Worm (Caenorhabditis elegans) whole organism, young adult: ENCODE measurements around the gene ciao-2B.
"Not testable (repeated sequence)": the region's sequence is repeated elsewhere in the genome, so short reads cannot be mapped to it uniquely, and the experiment has no call there.

ENCODE experiments used
- F23B12.7 ChIP-seq: sonication (generic microtip); optimal IDR thresholded peaks from 2 replicates; lab custom pipeline; 2017; ENCODE audit warnings: missing genetic modification characterization, mild to moderate bottlenecking, missing compliant biosample characterization, antibody characterized with exemption, moderate library complexity; ENCODE audit not compliant: insufficient read depth
- F49E8.2 ChIP-seq: sonication (generic microtip); optimal IDR thresholded peaks from 3 replicates; lab custom pipeline; 2017; ENCODE audit warnings: missing genetic modification characterization, mild to moderate bottlenecking, missing compliant biosample characterization, antibody characterized with exemption, moderate library complexity; ENCODE audit not compliant: insufficient read depth
- F55B11.4 ChIP-seq: sonication (generic microtip); optimal IDR thresholded peaks from 2 replicates; lab custom pipeline; 2016; ENCODE audit warnings: missing compliant biosample characterization, missing genetic modification characterization, borderline replicate concordance; ENCODE audit not compliant: insufficient read depth
- F57A8.1 ChIP-seq: fragments of 200-800 bp; sonication (Bioruptor generic); optimal IDR thresholded peaks from 2 replicates; lab custom pipeline; 2018; ENCODE audit warnings: mild to moderate bottlenecking, missing genetic modification characterization, moderate library complexity, missing compliant biosample characterization
- F57C9.4 ChIP-seq: sonication (generic microtip); optimal IDR thresholded peaks from 2 replicates; lab custom pipeline; 2017; ENCODE audit warnings: mild to moderate bottlenecking, missing genetic modification characterization, missing compliant biosample characterization
- Y56A3A.18 ChIP-seq: fragments of 200-800 bp; sonication (Bioruptor generic); IDR thresholded peaks from 2 replicates; pipeline ENCODE4 v1.3.6; 2022; ENCODE audit warnings: missing genetic modification reagents, missing genetic modification characterization, missing compliant biosample characterization
- ama-1 ChIP-seq, 3 experiments: fragments of 150-350 bp in 1 of 3; sonication (generic microtip) in 2 of 3; optimal IDR thresholded peaks; 2 replicates each; lab custom pipeline; 2014 to 2018; ENCODE audit warnings: missing biosample characterization in 2 of 3, missing genetic modification characterization in 2 of 3, missing genetic modification reagents in 2 of 3
- aptf-2 ChIP-seq: fragments of 200-800 bp; sonication (Bioruptor generic); conservative IDR thresholded peaks from 2 replicates; pipeline ENCODE4 v1.3.6; 2022; ENCODE audit warnings: missing genetic modification reagents, missing genetic modification characterization, missing compliant biosample characterization
- aptf-3 ChIP-seq: fragments of 200-800 bp; sonication (Bioruptor generic); IDR thresholded peaks from 2 replicates; pipeline ENCODE4 v1.3.6; 2022; ENCODE audit warnings: missing genetic modification characterization, missing compliant biosample characterization
- attf-3 ChIP-seq: fragments of 200-800 bp; sonication (Bioruptor generic); conservative IDR thresholded peaks from 2 replicates; pipeline ENCODE4 v1.3.6; 2022; ENCODE audit warnings: missing genetic modification reagents, missing genetic modification characterization, missing compliant biosample characterization
- attf-5 ChIP-seq: fragments of 200-800 bp; sonication (Bioruptor generic); optimal IDR thresholded peaks from 2 replicates; lab custom pipeline; 2018; ENCODE audit warnings: mild to moderate bottlenecking, missing genetic modification characterization, missing compliant biosample characterization
- attf-6 ChIP-seq: fragments of 200-800 bp; sonication (Bioruptor generic); IDR thresholded peaks from 2 replicates; pipeline ENCODE4 v1.3.6; 2022; ENCODE audit warnings: missing genetic modification reagents, missing genetic modification characterization, missing compliant biosample characterization
- cebp-1 ChIP-seq, 2 experiments: fragments of 200-800 bp in 1 of 2; sonication (Bioruptor generic) in 1 of 2; sonication (generic microtip) in 1 of 2; IDR thresholded peaks in 1 of 2; optimal IDR thresholded peaks in 1 of 2; 2 replicates each; pipeline versions ENCODE4 v1.3.6 to Lab custom; 2017 to 2022; ENCODE audit warnings: missing compliant biosample characterization in 2 of 2, missing genetic modification characterization in 2 of 2, mild to moderate bottlenecking in 1 of 2, missing genetic modification reagents in 1 of 2, moderate library complexity in 1 of 2
- ceh-40 ChIP-seq: fragments of 200-800 bp; sonication (Bioruptor generic); IDR thresholded peaks from 2 replicates; pipeline ENCODE4 v1.3.6; 2022; ENCODE audit warnings: missing genetic modification characterization, missing compliant biosample characterization
- dox-1 ChIP-seq: fragments of 200-800 bp; sonication (Bioruptor generic); IDR thresholded peaks from 2 replicates; pipeline ENCODE4 v1.3.6; 2022; ENCODE audit warnings: missing genetic modification reagents, missing genetic modification characterization, missing compliant biosample characterization
- egrh-3 ChIP-seq: fragments of 200-800 bp; sonication (Bioruptor generic); IDR thresholded peaks from 2 replicates; pipeline ENCODE4 v1.3.6; 2022; ENCODE audit warnings: missing genetic modification reagents, missing genetic modification characterization, missing compliant biosample characterization
- gei-17 ChIP-seq: fragments of 200-800 bp; sonication (Bioruptor generic); optimal IDR thresholded peaks from 2 replicates; lab custom pipeline; 2018; ENCODE audit warnings: mild to moderate bottlenecking, missing genetic modification characterization, missing compliant biosample characterization
- hlh-12 ChIP-seq: sonication (generic microtip); optimal IDR thresholded peaks from 2 replicates; lab custom pipeline; 2016; ENCODE audit warnings: missing genetic modification characterization, missing compliant biosample characterization
- hmg-1.2 ChIP-seq: fragments of 200-800 bp; sonication (Bioruptor generic); IDR thresholded peaks from 2 replicates; pipeline ENCODE4 v1.3.6; 2022; ENCODE audit warnings: missing genetic modification reagents, missing genetic modification characterization, missing compliant biosample characterization
- hrde-1 ChIP-seq: sonication (generic microtip); optimal IDR thresholded peaks from 2 replicates; lab custom pipeline; 2016; ENCODE audit warnings: missing genetic modification characterization, mild to moderate bottlenecking, missing compliant biosample characterization, moderate library complexity, missing genotype, missing genetic modification reagents, borderline replicate concordance
- let-526 ChIP-seq: fragments of 200-800 bp; sonication (Bioruptor generic); IDR thresholded peaks from 2 replicates; pipeline ENCODE4 v1.3.6; 2022; ENCODE audit warnings: missing genetic modification reagents, missing genetic modification characterization, missing compliant biosample characterization
- madf-8 ChIP-seq: fragments of 200-800 bp; sonication (Bioruptor generic); conservative IDR thresholded peaks from 2 replicates; pipeline ENCODE4 v1.3.6; 2022; ENCODE audit warnings: missing genetic modification reagents, missing genetic modification characterization, missing compliant biosample characterization
- mel-28 ChIP-seq: sonication (generic microtip); optimal IDR thresholded peaks from 2 replicates; lab custom pipeline; 2016; ENCODE audit warnings: borderline replicate concordance, mild to moderate bottlenecking, missing genetic modification characterization, missing compliant biosample characterization
- nfyb-1 ChIP-seq: fragments of 200-800 bp; sonication (Bioruptor generic); IDR thresholded peaks from 2 replicates; pipeline ENCODE4 v1.3.6; 2022; ENCODE audit warnings: missing genetic modification reagents, missing genetic modification characterization, missing compliant biosample characterization
- pbrm-1 ChIP-seq: fragments of 200-800 bp; sonication (Bioruptor generic); IDR thresholded peaks from 2 replicates; pipeline ENCODE4 v1.3.6; 2022; ENCODE audit warnings: missing genetic modification reagents, missing genetic modification characterization, missing compliant biosample characterization
- rcor-1 ChIP-seq: fragments of 200-800 bp; sonication (Bioruptor generic); IDR thresholded peaks from 2 replicates; pipeline ENCODE4 v1.3.6; 2022; ENCODE audit warnings: missing genetic modification reagents, missing genetic modification characterization, missing compliant biosample characterization
- sptf-2 ChIP-seq: fragments of 200-800 bp; sonication (Bioruptor generic); optimal IDR thresholded peaks from 2 replicates; lab custom pipeline; 2018; ENCODE audit warnings: mild to moderate bottlenecking, missing genetic modification characterization, missing compliant biosample characterization
- tbx-9 ChIP-seq: sonication (generic microtip); optimal IDR thresholded peaks from 2 replicates; lab custom pipeline; 2016; ENCODE audit warnings: borderline replicate concordance, missing genetic modification characterization, inconsistent platforms, missing compliant biosample characterization
- unc-62 ChIP-seq: fragments of 150-350 bp; optimal IDR thresholded peaks from 2 replicates; lab custom pipeline; 2014; ENCODE audit warnings: missing biosample characterization, missing genetic modification reagents, missing genetic modification characterization
- ztf-18 ChIP-seq: sonication (generic microtip); optimal IDR thresholded peaks from 2 replicates; lab custom pipeline; 2016; ENCODE audit warnings: missing genotype, mild to moderate bottlenecking, missing genetic modification characterization, missing compliant biosample characterization
- ztf-25 ChIP-seq: fragments of 200-800 bp; sonication (Bioruptor generic); IDR thresholded peaks from 2 replicates; pipeline ENCODE4 v1.3.6; 2022; ENCODE audit warnings: missing genetic modification reagents, missing genetic modification characterization, missing compliant biosample characterization
- ztf-26 ChIP-seq: sonication (generic microtip); optimal IDR thresholded peaks from 2 replicates; lab custom pipeline; 2017; ENCODE audit warnings: missing genetic modification characterization, missing compliant biosample characterization
- ztf-3 ChIP-seq: fragments of 200-800 bp; sonication (Bioruptor generic); optimal IDR thresholded peaks from 2 replicates; lab custom pipeline; 2018; ENCODE audit warnings: mild to moderate bottlenecking, missing genetic modification characterization, missing compliant biosample characterization

The ciao-2B gene

ce11 chrIII:13402934-13403333 lies 36.4 kb downstream of the ciao-2B start, which contains the start of gene mig-18 (continued):
- TF ChIP-seq ztf-25 (GFP tag; lab: Robert Waterston, UW) (no peak), ztf-3 (no peak), sptf-2 (GFP tag; lab: Kevin White, UChicago) (no peak)

- TF ChIP-seq ztf-26; ztf-3; F57C9.4 (tag; lab: Kevin White, UChicago): not testable (repeated sequence)
Measured at ce11 chrIII:13401673-13402258, 37.6 kb downstream of the ciao-2B start, which contains the start of the genes srlf-9 and srlf-10. Gene srlf-9 (minus strand): TSS chrIII:13401773. Gene srlf-10 (plus strand): TSS chrIII:13402208.

- no peak for TF ChIP-seq attf-3
- no peak for TF ChIP-seq F23B12.7 (tag; lab: Kevin White, UChicago)
- no peak for TF ChIP-seq pbrm-1 (GFP tag; lab: Robert Waterston, UW)
- TF ChIP-seq aptf-2 (GFP tag; lab: Robert Waterston, UW), result no peak
- no peak for TF ChIP-seq aptf-3
- no peak for TF ChIP-seq Y56A3A.18 (GFP tag; lab: Robert Waterston, UW)
- TF ChIP-seq mel-28 (tag; lab: Kevin White, UChicago), result no peak
- TF ChIP-seq gei-17 (GFP tag; lab: Kevin White, UChicago), result no peak
- no peak for TF ChIP-seq F49E8.2
- TF ChIP-seq F55B11.4 (tag; lab: Kevin White, UChicago), result no peak
- TF ChIP-seq egrh-3 (GFP tag; lab: Robert Waterston, UW), result no peak
- no peak for TF ChIP-seq madf-8 (GFP tag; lab: Robert Waterston, UW)
- no peak for TF ChIP-seq ztf-18
- no peak for TF ChIP-seq unc-62
- no peak for TF ChIP-seq tbx-9
- TF ChIP-seq nfyb-1 (GFP tag; lab: Robert Waterston, UW), result no peak
Measured at ce11 chrIII:13395262-13395661, 44.1 kb downstream of the ciao-2B start, which contains the start of gene F11F1.1. Gene F11F1.1 (plus strand): TSS chrIII:13395562.

ce11 chrIII:13393647-13394046 lies 45.7 kb downstream of the ciao-2B start, which contains the start of gene qdpr-1:
Gene qdpr-1 (plus strand): TSS chrIII:13393910.
- TF ChIP-seq cebp-1 (GFP tag; IDR thresholded peaks at IDR 0.05; lab: Robert Waterston, UW), result no peak
- TF ChIP-seq cebp-1 (tag; optimal IDR thresholded peaks at IDR 0.05; lab: Kevin White, UChicago), result no peak
- TF ChIP-seq ceh-40 (GFP tag; lab: Robert Waterston, UW), result no peak
- no peak for TF ChIP-seq hlh-12 (tag; lab: Kevin White, UChicago)
- no peak for TF ChIP-seq attf-6 (GFP tag; lab: Robert Waterston, UW)
- no peak for TF ChIP-seq let-526 (GFP tag; lab: Robert Waterston, UW)
- no peak for TF ChIP-seq attf-3
- no peak for TF ChIP-seq egrh-3 (GFP tag; lab: Robert Waterston, UW)
- no peak for TF ChIP-seq attf-5
- no peak for TF ChIP-seq dox-1 (GFP tag; lab: Robert Waterston, UW)
- no peak for TF ChIP-seq F55B11.4 (tag; lab: Kevin White, UChicago)
- TF ChIP-seq rcor-1 (GFP tag; lab: Robert Waterston, UW), result no peak
- TF ChIP-seq F57A8.1, result no peak

DNA sequence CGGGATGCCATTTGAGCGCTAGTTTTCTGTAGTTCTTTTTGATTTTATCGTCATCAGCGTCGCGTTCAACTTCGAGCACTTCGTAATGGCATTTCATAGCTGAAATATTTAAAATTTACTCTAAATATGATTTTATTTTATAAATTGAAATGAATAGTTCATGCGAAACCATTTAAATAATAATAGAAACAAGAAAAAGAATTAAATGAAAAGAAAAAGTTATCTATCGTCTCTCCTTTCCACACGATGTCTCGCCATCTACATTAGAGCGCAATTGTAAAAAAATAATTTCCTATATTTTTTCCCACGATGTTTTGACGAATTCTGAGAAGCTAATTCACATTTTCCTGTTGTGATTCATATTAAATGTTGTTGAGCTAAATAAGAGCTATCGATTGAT lies 46.1 kb downstream of the ciao-2B start, which contains the start of gene dnj-17:
dnj-17 (minus strand) TSS at position 101 of the 400 bp plus-strand sequence.
- no peak for TF ChIP-seq hrde-1
- peak; percentile 72 for TF ChIP-seq hmg-1.2 (GFP tag; lab: Robert Waterston, UW)
- TF ChIP-seq ama-1 (optimal IDR thresholded peaks at IDR 0.05; lab: Kevin White, UChicago), result no peak
- no peak for TF ChIP-seq ama-1 (GFP tag; optimal IDR thresholded peaks at IDR 0.05; lab: Kevin White, UChicago)
